ENCODE assay signal across 3 worm cellular contexts in genomic region chrV:14462653-14463052, ce11.
TF ChIP-seq lines count a peak whose summit lies in the region.

No protein-coding gene starts in this region.

TF ChIP-seq in whole organism, L1 larva, 84 proteins besides CTCF, POLR2A, EP300 and RAD21:
- peak; percentile 1 for TF ChIP-seq skn-1 (tag; optimal IDR thresholded peaks at IDR 0.05; lab: Kevin White, UChicago)
- TF ChIP-seq alr-1 (tag; optimal IDR thresholded peaks at IDR 0.05; lab: Kevin White, UChicago; ENCODE audit: borderline replicate concordance) = no peak
- no peak for TF ChIP-seq C04F5.9 (tag; optimal IDR thresholded peaks at IDR 0.05; lab: Kevin White, UChicago)
- TF ChIP-seq dsc-1 (tag; optimal IDR thresholded peaks at IDR 0.05; lab: Kevin White, UChicago) = no peak
- TF ChIP-seq swsn-7 (tag; optimal IDR thresholded peaks at IDR 0.05; lab: Kevin White, UChicago) = no peak
- TF ChIP-seq irx-1 (tag; optimal IDR thresholded peaks at IDR 0.05; lab: Kevin White, UChicago) = no peak

TF ChIP-seq in whole organism, L3 larva, 47 proteins besides CTCF, POLR2A, EP300 and RAD21:
- TF ChIP-seq nhr-28 (tag; optimal IDR thresholded peaks at IDR 0.05; lab: Kevin White, UChicago) (no peak), lin-15B (tag; optimal IDR thresholded peaks at IDR 0.05; lab: Kevin White, UChicago) (no peak), nhr-23 (tag; optimal IDR thresholded peaks at IDR 0.05; lab: Kevin White, UChicago) (no peak), elt-1 (tag; optimal IDR thresholded peaks at IDR 0.05; lab: Kevin White, UChicago) (no peak), nhr-77 (tag; optimal IDR thresholded peaks at IDR 0.05; lab: Kevin White, UChicago) (no peak), ceh-82 (tag; optimal IDR thresholded peaks at IDR 0.05; lab: Kevin White, UChicago) (no peak), pha-4 (tag; optimal IDR thresholded peaks at IDR 0.05; lab: Kevin White, UChicago) (peak; percentile 64), ztf-11 (tag; optimal IDR thresholded peaks at IDR 0.05; lab: Kevin White, UChicago) (no peak)

TF ChIP-seq in whole organism, L4 larva, 104 proteins besides CTCF, POLR2A, EP300 and RAD21:
- TF ChIP-seq egl-27 (tag; optimal IDR thresholded peaks at IDR 0.05; lab: Kevin White, UChicago) (no peak), egl-43 (GFP tag; IDR thresholded peaks at IDR 0.05; lab: Robert Waterston, UW) (no peak), F44E2.7 (GFP tag; IDR thresholded peaks at IDR 0.05; lab: Robert Waterston, UW) (no peak), mdl-1 (tag; optimal IDR thresholded peaks at IDR 0.05; lab: Kevin White, UChicago) (no peak), skn-1 (tag; optimal IDR thresholded peaks at IDR 0.05; lab: Kevin White, UChicago) (no peak), tag-97 (GFP tag; IDR thresholded peaks at IDR 0.05; lab: Robert Waterston, UW) (no peak), pqm-1 (tag; optimal IDR thresholded peaks at IDR 0.05; lab: Kevin White, UChicago) (no peak), nhr-41 (GFP tag; IDR thresholded peaks at IDR 0.05; lab: Robert Waterston, UW) (no peak), F37D6.2 (tag; optimal IDR thresholded peaks at IDR 0.05; lab: Kevin White, UChicago) (no peak), ceh-82 (tag; optimal IDR thresholded peaks at IDR 0.05; lab: Kevin White, UChicago) (no peak), unc-130 (GFP tag; optimal IDR thresholded peaks at IDR 0.05; lab: Kevin White, UChicago) (no peak), daf-16 (GFP tag; optimal IDR thresholded peaks at IDR 0.05; lab: Kevin White, UChicago) (no peak), daf-16 (tag; optimal IDR thresholded peaks at IDR 0.05; lab: Kevin White, UChicago) (peak; percentile 58), aha-1 (tag; lab: Kevin White, UChicago) (peak; percentile 71), aly-2 (tag; optimal IDR thresholded peaks at IDR 0.05; lab: Kevin White, UChicago) (no peak), dve-1 (tag; optimal IDR thresholded peaks at IDR 0.05; lab: Kevin White, UChicago; ENCODE audit: insufficient read depth) (no peak), F49E8.2 (tag; optimal IDR thresholded peaks at IDR 0.05; lab: Kevin White, UChicago; ENCODE audit: borderline replicate concordance) (no peak)
TF ChIP-seq in whole organism, L4 larva: peak in this region for 2.

Comparison
In these comparisons a context has a peak if more than half of its experiments do, and no peak if none do; other contexts are left out.
1. Of the 29 proteins assayed by ChIP-seq in both whole organism, L4 larva and whole organism, L1 larva: peak only in whole organism, L4 larva: aha-1; only in whole organism, L1 larva: skn-1; in both: none; in neither: 27.